Worm (Caenorhabditis elegans): ENCODE results near the gene nlp-76.

- TF ChIP-seq ces-1 (GFP tag; optimal IDR thresholded peaks at IDR 0.05) (no peak), mab-5 (tag; optimal IDR thresholded peaks at IDR 0.05) (no peak), lsy-2 (tag; optimal IDR thresholded peaks at IDR 0.05) (no peak), lin-13 (tag; optimal IDR thresholded peaks at IDR 0.05) (no peak), pha-4 (tag; optimal IDR thresholded peaks at IDR 0.05) (no peak), elt-3 (tag; optimal IDR thresholded peaks at IDR 0.05) (no peak), nhr-76 (tag; optimal IDR thresholded peaks at IDR 0.05) (no peak)
These were observed 22.7 kb downstream of the nlp-76 start for ce11 chrX:12640961-12641360.

Measured in whole organism, mixed stage, embryonic.